Fruit fly (Drosophila melanogaster) whole organism, embryonic: ENCODE measurements around the gene BthD.

Experiments
- CG1024 ChIP-seq: fragments of 200-800 bp; sonication (Bioruptor generic); IDR thresholded peaks from 2 replicates; pipeline ENCODE4 v1.3.6; 2022; ENCODE audit warnings: missing biosample characterization, missing genetic modification characterization
- CG10267 ChIP-seq: fragments of 200-800 bp; sonication (Bioruptor generic); optimal IDR thresholded peaks from 2 replicates; lab custom pipeline; 2018; ENCODE audit warnings: missing biosample characterization, mild to moderate bottlenecking, missing genetic modification characterization, moderate library complexity
- CG10274 ChIP-seq: fragments of 200-800 bp; sonication (Bioruptor generic); optimal IDR thresholded peaks from 3 replicates; lab custom pipeline; 2017; ENCODE audit warnings: missing biosample characterization, mild to moderate bottlenecking, missing genetic modification characterization
- CG11093 ChIP-seq: fragments of 200-800 bp; sonication (Bioruptor generic); IDR thresholded peaks from 3 replicates; pipeline ENCODE4 v1.3.6; 2022; ENCODE audit warnings: missing biosample characterization, missing genetic modification characterization
- CG12071 ChIP-seq: fragments of 200-800 bp; sonication (Bioruptor generic); optimal IDR thresholded peaks from 3 replicates; lab custom pipeline; 2018; ENCODE audit warnings: missing biosample characterization, mild to moderate bottlenecking, missing genetic modification characterization
- CG12219 ChIP-seq: fragments of 200-800 bp; sonication (Bioruptor generic); optimal IDR thresholded peaks from 3 replicates; lab custom pipeline; 2018; ENCODE audit warnings: missing biosample characterization, mild to moderate bottlenecking, missing genetic modification characterization
- CG12391 ChIP-seq: fragments of 200-800 bp; sonication (Bioruptor generic); optimal IDR thresholded peaks from 3 replicates; lab custom pipeline; 2018; ENCODE audit warnings: missing biosample characterization, mild to moderate bottlenecking, missing genetic modification characterization, moderate library complexity
- CG12659 ChIP-seq: fragments of 200-800 bp; sonication (Bioruptor generic); optimal IDR thresholded peaks from 3 replicates; lab custom pipeline; 2017; ENCODE audit warnings: mild to moderate bottlenecking, missing biosample characterization, missing genetic modification reagents, missing genetic modification characterization
- CG13775 ChIP-seq: fragments of 200-800 bp; sonication (Bioruptor generic); optimal IDR thresholded peaks from 3 replicates; lab custom pipeline; 2017; ENCODE audit warnings: missing biosample characterization, mild to moderate bottlenecking, missing genetic modification characterization
- CG14014 ChIP-seq: fragments of 200-800 bp; sonication (Bioruptor generic); IDR thresholded peaks from 2 replicates; pipeline ENCODE4 v1.3.6; 2022; ENCODE audit warnings: missing biosample characterization, missing genetic modification characterization
- CG14667 ChIP-seq: fragments of 200-800 bp; sonication (Bioruptor generic); IDR thresholded peaks from 2 replicates; pipeline ENCODE4 v1.3.6; 2022; ENCODE audit warnings: missing biosample characterization, missing genetic modification characterization
- CG15011 ChIP-seq: fragments of 200-800 bp; sonication (Bioruptor generic); optimal IDR thresholded peaks from 3 replicates; lab custom pipeline; 2018; ENCODE audit warnings: missing biosample characterization, mild to moderate bottlenecking, missing genetic modification characterization
- CG15601 ChIP-seq: fragments of 200-800 bp; sonication (Bioruptor generic); optimal IDR thresholded peaks from 3 replicates; lab custom pipeline; 2019; ENCODE audit warnings: missing biosample characterization, mild to moderate bottlenecking, missing genetic modification characterization, moderate library complexity
- CG15696 ChIP-seq: fragments of 200-800 bp; sonication (Bioruptor generic); optimal IDR thresholded peaks from 2 replicates; lab custom pipeline; 2019; ENCODE audit warnings: missing biosample characterization, mild to moderate bottlenecking, missing genetic modification characterization, moderate library complexity
- CG16779 ChIP-seq: fragments of 200-800 bp; sonication (Bioruptor generic); IDR thresholded peaks from 2 replicates; pipeline ENCODE4 v1.3.6; 2022; ENCODE audit warnings: missing biosample characterization, missing genetic modification characterization
- CG18599 ChIP-seq: fragments of 200-800 bp; sonication (Bioruptor generic); optimal IDR thresholded peaks from 3 replicates; lab custom pipeline; 2017; ENCODE audit warnings: missing biosample characterization, missing genetic modification characterization, mild to moderate bottlenecking, moderate library complexity, missing genetic modification reagents
- CG2202 ChIP-seq: fragments of 200-800 bp; sonication (Bioruptor generic); optimal IDR thresholded peaks from 2 replicates; lab custom pipeline; 2018; ENCODE audit warnings: missing biosample characterization, mild to moderate bottlenecking, missing genetic modification characterization
- CG2678 ChIP-seq: fragments of 200-800 bp; sonication (Bioruptor generic); optimal IDR thresholded peaks from 3 replicates; lab custom pipeline; 2019; ENCODE audit warnings: missing biosample characterization, mild to moderate bottlenecking, missing genetic modification characterization, moderate library complexity
- CG31224 ChIP-seq: fragments of 200-800 bp; sonication (Bioruptor generic); IDR thresholded peaks from 2 replicates; pipeline ENCODE4 v1.3.6; 2022; ENCODE audit warnings: missing biosample characterization, missing genetic modification characterization
- CG3163 ChIP-seq: fragments of 200-800 bp; sonication (Bioruptor generic); optimal IDR thresholded peaks from 3 replicates; lab custom pipeline; 2016; ENCODE audit warnings: missing biosample characterization, missing genetic modification characterization
- CG33213 ChIP-seq: fragments of 200-800 bp; sonication (Bioruptor generic); optimal IDR thresholded peaks from 3 replicates; lab custom pipeline; 2016; ENCODE audit warnings: missing biosample characterization, missing genetic modification characterization
- CG7963 ChIP-seq: fragments of 200-800 bp; sonication (Bioruptor generic); IDR thresholded peaks from 3 replicates; pipeline ENCODE4 v1.3.6; 2022; ENCODE audit warnings: missing biosample characterization, missing genetic modification characterization; ENCODE audit not compliant: partially characterized antibody
- CG9609 ChIP-seq: fragments of 200-800 bp; sonication (Bioruptor generic); optimal IDR thresholded peaks from 3 replicates; lab custom pipeline; 2016; ENCODE audit warnings: missing biosample characterization, missing genetic modification characterization
- CG9932 ChIP-seq: fragments of 200-800 bp; sonication (Bioruptor generic); IDR thresholded peaks from 2 replicates; pipeline ENCODE4 v1.3.6; 2022; ENCODE audit warnings: missing biosample characterization, missing genetic modification characterization
- Drgx ChIP-seq: fragments of 200-800 bp; sonication (Bioruptor generic); IDR thresholded peaks from 2 replicates; pipeline ENCODE4 v1.3.6; 2022; ENCODE audit warnings: missing biosample characterization, missing genetic modification characterization
- ERR ChIP-seq: fragments of 200-800 bp; sonication (Bioruptor generic); optimal IDR thresholded peaks from 2 replicates; lab custom pipeline; 2016; ENCODE audit warnings: missing biosample characterization, missing genetic modification characterization
- Fer2 ChIP-seq: fragments of 200-800 bp; sonication (Bioruptor generic); optimal IDR thresholded peaks from 2 replicates; lab custom pipeline; 2018; ENCODE audit warnings: missing biosample characterization, mild to moderate bottlenecking, missing genetic modification characterization, moderate library complexity
- H2.0 ChIP-seq: fragments of 200-800 bp; sonication (Bioruptor generic); IDR thresholded peaks from 2 replicates; pipeline ENCODE4 v1.3.6; 2022; ENCODE audit warnings: missing biosample characterization, missing genetic modification characterization
- Myb ChIP-seq: fragments of 200-800 bp; sonication (Bioruptor generic); optimal IDR thresholded peaks from 2 replicates; lab custom pipeline; 2016; ENCODE audit warnings: missing biosample characterization, missing genetic modification characterization
- Nf-YA ChIP-seq: fragments of 200-800 bp; sonication (Bioruptor generic); IDR thresholded peaks from 2 replicates; pipeline ENCODE4 v1.3.6; 2022; ENCODE audit warnings: missing biosample characterization, missing genetic modification characterization
- Pdp1 ChIP-seq, 2 experiments: fragments of 200-800 bp; sonication (Bioruptor generic); optimal IDR thresholded peaks; 3 replicates each; lab custom pipeline; 2016; ENCODE audit warnings: missing biosample characterization in 2 of 2, missing genetic modification characterization in 2 of 2, mild to moderate bottlenecking in 1 of 2, moderate library complexity in 1 of 2
- Sin3A ChIP-seq: fragments of >200 bp; optimal IDR thresholded peaks from 2 replicates; lab custom pipeline; 2018
- Six4 ChIP-seq: fragments of 200-800 bp; sonication (Bioruptor generic); optimal IDR thresholded peaks from 2 replicates; lab custom pipeline; 2016; ENCODE audit warnings: missing biosample characterization, missing genetic modification characterization
- Ssrp ChIP-seq: fragments of 200-800 bp; sonication (Bioruptor generic); optimal IDR thresholded peaks from 2 replicates; lab custom pipeline; 2018; ENCODE audit warnings: missing biosample characterization, mild to moderate bottlenecking, missing genetic modification characterization, moderate library complexity
- az2 ChIP-seq: fragments of 200-800 bp; sonication (Bioruptor generic); optimal IDR thresholded peaks from 3 replicates; lab custom pipeline; 2016; ENCODE audit warnings: missing biosample characterization, missing genetic modification characterization
- bigmax ChIP-seq: fragments of 200-800 bp; sonication (Bioruptor generic); optimal IDR thresholded peaks from 2 replicates; lab custom pipeline; 2018; ENCODE audit warnings: missing biosample characterization, mild to moderate bottlenecking, missing genetic modification characterization
- ci ChIP-seq: fragments of 200-800 bp; sonication (Bioruptor generic); IDR thresholded peaks from 3 replicates; pipeline ENCODE4 v1.3.6; 2022; ENCODE audit warnings: missing biosample characterization, missing genetic modification characterization
- crol ChIP-seq: fragments of 200-800 bp; sonication (Bioruptor generic); IDR thresholded peaks from 2 replicates; pipeline ENCODE4 v1.3.6; 2022; ENCODE audit warnings: missing biosample characterization, missing genetic modification characterization
- cwo ChIP-seq: fragments of 200-800 bp; sonication (Bioruptor generic); optimal IDR thresholded peaks from 3 replicates; lab custom pipeline; 2017; ENCODE audit warnings: missing biosample characterization, missing genetic modification characterization, mild to moderate bottlenecking, moderate library complexity, missing genetic modification reagents
- danr ChIP-seq: fragments of 200-800 bp; sonication (Bioruptor generic); IDR thresholded peaks from 2 replicates; pipeline ENCODE4 v1.3.6; 2022; ENCODE audit warnings: missing biosample characterization, missing genetic modification characterization
- dm ChIP-seq: fragments of 200-800 bp; sonication (Bioruptor generic); optimal IDR thresholded peaks from 3 replicates; lab custom pipeline; 2016; ENCODE audit warnings: missing biosample characterization, missing genetic modification characterization
- ewg ChIP-seq: fragments of 200-800 bp; sonication (Bioruptor generic); optimal IDR thresholded peaks from 3 replicates; lab custom pipeline; 2017; ENCODE audit warnings: mild to moderate bottlenecking, missing biosample characterization, missing genetic modification reagents, missing genetic modification characterization
- gcm2 ChIP-seq: fragments of 200-800 bp; sonication (Bioruptor generic); optimal IDR thresholded peaks from 2 replicates; lab custom pipeline; 2016; ENCODE audit warnings: missing biosample characterization, missing genetic modification characterization
- gem ChIP-seq: fragments of 200-800 bp; sonication (Bioruptor generic); optimal IDR thresholded peaks from 2 replicates; lab custom pipeline; 2019; ENCODE audit warnings: missing biosample characterization, mild to moderate bottlenecking, missing genetic modification characterization, moderate library complexity
- gsb ChIP-seq: fragments of 200-800 bp; sonication (Bioruptor generic); IDR thresholded peaks from 2 replicates; pipeline ENCODE4 v1.3.6; 2022; ENCODE audit warnings: missing biosample characterization, missing genetic modification characterization
- h ChIP-seq: fragments of >200 bp; optimal IDR thresholded peaks from 2 replicates; lab custom pipeline; 2017
- insv ChIP-seq, 2 experiments: fragments of 200-800 bp; sonication (Bioruptor generic); optimal IDR thresholded peaks; 3 replicates each; lab custom pipeline; 2016 to 2018; ENCODE audit warnings: missing biosample characterization in 2 of 2, missing genetic modification characterization in 2 of 2
- nom ChIP-seq: fragments of 200-800 bp; sonication (Bioruptor generic); optimal IDR thresholded peaks from 2 replicates; lab custom pipeline; 2017; ENCODE audit warnings: missing biosample characterization, missing genetic modification characterization, mild to moderate bottlenecking, moderate library complexity, missing genetic modification reagents
- pho ChIP-seq: fragments of 200-800 bp; sonication (Bioruptor generic); optimal IDR thresholded peaks from 2 replicates; lab custom pipeline; 2016; ENCODE audit warnings: missing biosample characterization, missing genetic modification characterization
- ranshi ChIP-seq: fragments of 200-800 bp; sonication (Bioruptor generic); IDR thresholded peaks from 2 replicates; pipeline ENCODE4 v1.3.6; 2022; ENCODE audit warnings: missing biosample characterization, missing genetic modification characterization
- sna ChIP-seq: fragments of 200-800 bp; sonication (Bioruptor generic); IDR thresholded peaks from 2 replicates; pipeline ENCODE4 v1.3.6; 2022; ENCODE audit warnings: missing biosample characterization, missing genetic modification characterization; ENCODE audit not compliant: partially characterized antibody
- unc-4 ChIP-seq: fragments of 200-800 bp; sonication (Bioruptor generic); IDR thresholded peaks from 2 replicates; pipeline ENCODE4 v1.3.6; 2022; ENCODE audit warnings: missing biosample characterization, missing genetic modification characterization; ENCODE audit not compliant: partially characterized antibody

The BthD gene

DNA sequence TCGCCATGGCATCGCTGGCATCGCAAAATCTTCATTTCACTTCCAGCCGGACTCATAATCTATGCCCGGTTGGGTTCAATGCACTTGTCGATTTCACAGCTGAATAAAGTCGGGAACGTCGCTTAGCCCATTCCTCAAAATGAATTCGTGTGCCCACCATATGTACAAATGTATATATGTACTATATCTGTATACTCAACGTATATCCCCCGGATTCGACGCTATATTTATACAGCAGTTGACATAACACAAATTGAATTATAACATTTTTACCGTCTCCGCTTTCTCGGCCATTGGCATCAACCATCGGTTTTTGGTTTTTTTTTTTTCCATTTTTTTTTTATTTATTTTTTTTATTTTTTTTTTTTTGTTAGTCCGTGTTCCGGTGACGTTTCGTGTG, 41.7 kb upstream of the BthD start (continued):
- TF ChIP-seq CG1024 (GFP tag; lab: Robert Waterston, UW) (no peak), danr (no peak), CG10274 (GFP tag; lab: Kevin White, UChicago) (no peak), CG12659 (GFP tag; lab: Kevin White, UChicago) (peak; percentile 1), CG2202 (tag; lab: Kevin White, UChicago) (no peak), ranshi (no peak; the same call in 1 of the 2 replicates), H2.0 (GFP tag; lab: Robert Waterston, UW) (no peak), cwo (GFP tag; lab: Kevin White, UChicago) (peak; percentile 9), Fer2 (tag; lab: Kevin White, UChicago) (no peak), ewg (no peak), gem (tag; lab: Kevin White, UChicago) (peak; percentile 18), CG13775 (no peak), unc-4 (GFP tag; lab: Robert Waterston, UW) (no peak), CG14014 (GFP tag; lab: Robert Waterston, UW) (peak; percentile 56; the same call in 1 of the 2 replicates), az2 (GFP tag; lab: Kevin White, UChicago) (no peak), CG9932 (GFP tag; lab: Robert Waterston, UW) (no peak), h (lab: Kevin White, UChicago) (no peak), CG11093 (GFP tag; lab: Robert Waterston, UW) (no peak), crol (no peak), CG31224 (GFP tag; lab: Robert Waterston, UW) (no peak), ci (GFP tag; lab: Robert Waterston, UW) (no peak), CG18599 (GFP tag; lab: Kevin White, UChicago) (peak; percentile 61), Nf-YA (GFP tag; lab: Robert Waterston, UW) (no peak), CG15601 (tag; lab: Kevin White, UChicago) (peak; percentile 37), sna (GFP tag; lab: Robert Waterston, UW) (no peak), Ssrp (tag; lab: Kevin White, UChicago) (no peak), CG33213 (GFP tag; lab: Kevin White, UChicago) (no peak), CG15696 (tag; lab: Kevin White, UChicago) (no peak), CG12071 (GFP tag; lab: Kevin White, UChicago) (peak; percentile 40), ERR (GFP tag; lab: Kevin White, UChicago) (no peak), CG7963 (GFP tag; lab: Robert Waterston, UW) (no peak), CG14667 (no peak), CG3163 (no peak), CG15011 (GFP tag; lab: Kevin White, UChicago) (no peak), Six4 (GFP tag; lab: Kevin White, UChicago) (no peak), Myb (GFP tag; lab: Kevin White, UChicago) (no peak), Sin3A (lab: Kevin White, UChicago) (no peak), CG9609 (no peak), pho (GFP tag; lab: Kevin White, UChicago) (no peak), CG12391 (tag; lab: Kevin White, UChicago) (no peak), CG10267 (tag; lab: Kevin White, UChicago) (no peak), dm (GFP tag; lab: Kevin White, UChicago) (no peak), CG2678 (tag; lab: Kevin White, UChicago) (peak; percentile 38), Drgx (GFP tag; lab: Robert Waterston, UW) (no peak), bigmax (no peak), gsb (GFP tag; lab: Robert Waterston, UW) (no peak), insv (GFP tag; optimal IDR thresholded peaks at IDR 0.05; lab: Kevin White, UChicago) (no peak), nom (GFP tag; lab: Kevin White, UChicago) (no peak), Pdp1 (GFP tag; optimal IDR thresholded peaks at IDR 0.05; lab: Kevin White, UChicago) (peak in 1 of 2 experiments; percentile 37), CG16779 (GFP tag; lab: Robert Waterston, UW) (no peak), gcm2 (GFP tag; lab: Kevin White, UChicago) (no peak), CG12219 (no peak)
